Worm (Caenorhabditis elegans): ENCODE measurements around the gene C27B7.2.

- TF ChIP-seq him-1 (tag; optimal IDR thresholded peaks at IDR 0.05) (no peak), W03F9.2 (tag; optimal IDR thresholded peaks at IDR 0.05) (no peak)
These were observed 11.5 kb upstream of the C27B7.2 start, which contains the start of gene C09G9.8 for ce11 chrIV:8881181-8881580.

Measured in whole organism, L4/young adult.